Fruit fly (Drosophila melanogaster) whole organism, wandering third instar larva: ENCODE results near the gene ato.

Source experiments
- CG32264 ChIP-seq: fragments of 200-800 bp; sonication (Bioruptor generic); optimal IDR thresholded peaks from 2 replicates; lab custom pipeline; 2016; ENCODE audit warnings: missing biosample characterization, missing genetic modification characterization
- CG9705 ChIP-seq: fragments of 200-800 bp; sonication (Bioruptor generic); optimal IDR thresholded peaks from 2 replicates; lab custom pipeline; 2018; ENCODE audit warnings: missing biosample characterization, mild to moderate bottlenecking, missing genetic modification characterization
- Dif ChIP-seq: fragments of 200-275, 200-300 bp; sonication (Bioruptor generic); optimal IDR thresholded peaks from 2 replicates; lab custom pipeline; 2018; ENCODE audit warnings: missing biosample characterization, missing genetic modification characterization; ENCODE audit not compliant: partially characterized antibody
- GATAd ChIP-seq: sonication (Bioruptor generic); optimal IDR thresholded peaks from 2 replicates; lab custom pipeline; 2016; ENCODE audit warnings: missing biosample characterization, missing genetic modification characterization
- HLH106 ChIP-seq: fragments of 200-800 bp; optimal IDR thresholded peaks from 3 replicates; lab custom pipeline; 2019; ENCODE audit warnings: missing biosample characterization, mild to moderate bottlenecking, missing genetic modification characterization, moderate library complexity
- Hnf4 ChIP-seq: fragments of 200-800 bp; sonication (Bioruptor generic); optimal IDR thresholded peaks from 2 replicates; lab custom pipeline; 2016; ENCODE audit warnings: missing biosample characterization, mild to moderate bottlenecking, missing genetic modification characterization
- Hr78 ChIP-seq: fragments of >200 bp; optimal IDR thresholded peaks from 2 replicates; lab custom pipeline; 2017; ENCODE audit warnings: missing biosample characterization, missing genetic modification characterization
- Hr83 ChIP-seq: fragments of 200-300 bp; sonication (Bioruptor generic); optimal IDR thresholded peaks from 2 replicates; lab custom pipeline; 2016; ENCODE audit warnings: missing biosample characterization, mild to moderate bottlenecking, missing genetic modification characterization, moderate library complexity; ENCODE audit not compliant: poor library complexity, severe bottlenecking
- Jra ChIP-seq: sonication (Bioruptor generic); optimal IDR thresholded peaks from 2 replicates; lab custom pipeline; 2016; ENCODE audit warnings: missing biosample characterization, missing genetic modification characterization
- Myc ChIP-seq: fragments of >200 bp; optimal IDR thresholded peaks from 2 replicates; lab custom pipeline; 2017
- N ChIP-seq: fragments of >200 bp; optimal IDR thresholded peaks from 2 replicates; lab custom pipeline; 2018; ENCODE audit warnings: missing biosample characterization, missing external identifiers, missing genetic modification characterization
- OdsH ChIP-seq: fragments of 200-800 bp; sonication (Bioruptor generic); optimal IDR thresholded peaks from 2 replicates; lab custom pipeline; 2016; ENCODE audit warnings: missing biosample characterization, mild to moderate bottlenecking, missing genetic modification characterization
- Rel ChIP-seq, 2 experiments: fragments of 200-800 bp; sonication (Bioruptor generic) in 1 of 2; optimal IDR thresholded peaks; 2 replicates in 1 of 2; 3 replicates in 1 of 2; lab custom pipeline; 2016 to 2019; ENCODE audit warnings: mild to moderate bottlenecking in 2 of 2, missing biosample characterization in 2 of 2, missing genetic modification characterization in 2 of 2, moderate library complexity in 1 of 2
- Sp1 ChIP-seq: fragments of 200-800 bp; sonication (Bioruptor generic); optimal IDR thresholded peaks from 3 replicates; lab custom pipeline; 2019; ENCODE audit warnings: missing biosample characterization, mild to moderate bottlenecking, missing genetic modification characterization, moderate library complexity
- Vsx2 ChIP-seq: fragments of 200-300, 225-300 bp; sonication (Bioruptor generic); optimal IDR thresholded peaks from 2 replicates; lab custom pipeline; 2018; ENCODE audit warnings: missing biosample characterization, missing genetic modification characterization; ENCODE audit not compliant: partially characterized antibody
- br ChIP-seq: fragments of 200-800 bp; sonication (Bioruptor generic); optimal IDR thresholded peaks from 2 replicates; lab custom pipeline; 2016; ENCODE audit warnings: missing biosample characterization, missing genetic modification characterization
- dmrt93B ChIP-seq: fragments of 200-800 bp; sonication (Bioruptor generic); optimal IDR thresholded peaks from 2 replicates; lab custom pipeline; 2018; ENCODE audit warnings: missing biosample characterization, mild to moderate bottlenecking, missing genetic modification characterization
- dsf ChIP-seq: sonication (Bioruptor generic); optimal IDR thresholded peaks from 2 replicates; lab custom pipeline; 2016; ENCODE audit warnings: missing biosample characterization, missing genetic modification characterization, borderline replicate concordance
- ey ChIP-seq: fragments of 200-800 bp; sonication (Bioruptor generic); optimal IDR thresholded peaks from 2 replicates; lab custom pipeline; 2016; ENCODE audit warnings: missing biosample characterization, missing genetic modification characterization
- foxo ChIP-seq, 2 experiments: fragments of 200-800 bp; sonication (Bioruptor generic); optimal IDR thresholded peaks; 2 replicates in 1 of 2; 3 replicates in 1 of 2; lab custom pipeline; 2016 to 2017; ENCODE audit warnings: missing biosample characterization in 2 of 2, missing genetic modification characterization in 2 of 2
- fru ChIP-seq: fragments of 200-800 bp; sonication (Bioruptor generic); optimal IDR thresholded peaks from 3 replicates; lab custom pipeline; 2016; ENCODE audit warnings: missing biosample characterization, mild to moderate bottlenecking, missing genetic modification characterization
- h ChIP-seq: fragments of 200-800 bp; sonication (Bioruptor generic); optimal IDR thresholded peaks from 3 replicates; lab custom pipeline; 2016; ENCODE audit warnings: missing biosample characterization, mild to moderate bottlenecking, missing genetic modification characterization
- pan ChIP-seq: fragments of >200 bp; optimal IDR thresholded peaks from 2 replicates; lab custom pipeline; 2017
- psq ChIP-seq: fragments of 200-800 bp; sonication (Bioruptor generic); optimal IDR thresholded peaks from 3 replicates; lab custom pipeline; 2017; ENCODE audit warnings: missing biosample characterization, mild to moderate bottlenecking, missing genetic modification characterization, moderate library complexity
- rgr ChIP-seq: fragments of 200-800 bp; sonication (Bioruptor generic); optimal IDR thresholded peaks from 3 replicates; lab custom pipeline; 2016; ENCODE audit warnings: missing biosample characterization, mild to moderate bottlenecking, missing genetic modification characterization
- sv ChIP-seq: fragments of 200-800 bp; sonication (Bioruptor generic); optimal IDR thresholded peaks from 3 replicates; lab custom pipeline; 2016; ENCODE audit warnings: missing biosample characterization, missing genetic modification characterization
- tai ChIP-seq: sonication (Bioruptor generic); optimal IDR thresholded peaks from 2 replicates; lab custom pipeline; 2016; ENCODE audit warnings: missing biosample characterization, missing genetic modification characterization
- usp ChIP-seq: fragments of >200 bp; optimal IDR thresholded peaks from 2 replicates; lab custom pipeline; 2017; ENCODE audit warnings: missing biosample characterization, missing genetic modification characterization
- woc ChIP-seq: sonication (Bioruptor generic); optimal IDR thresholded peaks from 2 replicates; lab custom pipeline; 2016; ENCODE audit warnings: missing biosample characterization, mild to moderate bottlenecking, missing genetic modification characterization

Gene ato

dm6 chr3R:8264302-8265080 lies 13.4 kb upstream of the ato start, which contains the start of the genes RPA1 and Mcm2 (continued):
- TF ChIP-seq dsf (GFP tag; lab: Kevin White, UChicago) (peak; percentile 39), pan (lab: Kevin White, UChicago) (no peak), N (GFP tag; lab: Kevin White, UChicago) (no peak), GATAd (GFP tag; lab: Kevin White, UChicago) (peak; percentile 8), dmrt93B (GFP tag; lab: Kevin White, UChicago) (peak; percentile 83), sv (GFP tag; lab: Kevin White, UChicago) (peak; percentile 55), ey (GFP tag; lab: Kevin White, UChicago) (peak; percentile 69), foxo (GFP tag; optimal IDR thresholded peaks at IDR 0.05; lab: Kevin White, UChicago) (peak in 1 of 2 experiments; percentile 89), Jra (no peak), Myc (lab: Kevin White, UChicago) (no peak), rgr (peak; percentile 74)

- TF ChIP-seq N (GFP tag; lab: Kevin White, UChicago) (no peak), Dif (GFP tag; lab: Kevin White, UChicago) (peak; percentile 13), Myc (lab: Kevin White, UChicago) (peak; percentile 55)
These were observed 8.1 kb upstream of the ato start, which contains the start of gene CG9630 for dm6 chr3R:8269740-8270139. Gene CG9630, minus strand, starts transcription at chr3R:8269896.

- TF ChIP-seq h = peak; percentile 79
- no peak for TF ChIP-seq Hr83
- TF ChIP-seq tai (GFP tag; lab: Kevin White, UChicago) = no peak
- peak; percentile 62 for TF ChIP-seq HLH106 (tag; lab: Kevin White, UChicago)
- TF ChIP-seq fru = peak; percentile 70
- TF ChIP-seq Rel (GFP tag; optimal IDR thresholded peaks at IDR 0.05; lab: Kevin White, UChicago) = no peak
- TF ChIP-seq Rel (tag; optimal IDR thresholded peaks at IDR 0.05; lab: Kevin White, UChicago) = peak; percentile 23
- TF ChIP-seq Hnf4 (GFP tag; lab: Kevin White, UChicago) = no peak
- peak; percentile 10 for TF ChIP-seq Sp1 (GFP tag; lab: Kevin White, UChicago)
- no peak for TF ChIP-seq CG9705 (GFP tag; lab: Kevin White, UChicago)
- peak in 1 of 2 experiments; percentile 69 for TF ChIP-seq foxo (GFP tag; optimal IDR thresholded peaks at IDR 0.05; lab: Kevin White, UChicago)
- no peak for TF ChIP-seq sv (GFP tag; lab: Kevin White, UChicago)
- TF ChIP-seq Myc (lab: Kevin White, UChicago) = no peak
- peak; percentile 56 for TF ChIP-seq psq (GFP tag; lab: Kevin White, UChicago)
- TF ChIP-seq rgr = peak; percentile 63
- no peak for TF ChIP-seq Dif (GFP tag; lab: Kevin White, UChicago)
- peak; percentile 65 for TF ChIP-seq ey (GFP tag; lab: Kevin White, UChicago)
- peak; percentile 60 for TF ChIP-seq OdsH
- peak; percentile 71 for TF ChIP-seq br (GFP tag; lab: Kevin White, UChicago)
- TF ChIP-seq CG32264 (GFP tag; lab: Kevin White, UChicago) = no peak
These were observed 5.2 kb upstream of the ato start for dm6 chr3R:8272573-8273165.

DNA sequence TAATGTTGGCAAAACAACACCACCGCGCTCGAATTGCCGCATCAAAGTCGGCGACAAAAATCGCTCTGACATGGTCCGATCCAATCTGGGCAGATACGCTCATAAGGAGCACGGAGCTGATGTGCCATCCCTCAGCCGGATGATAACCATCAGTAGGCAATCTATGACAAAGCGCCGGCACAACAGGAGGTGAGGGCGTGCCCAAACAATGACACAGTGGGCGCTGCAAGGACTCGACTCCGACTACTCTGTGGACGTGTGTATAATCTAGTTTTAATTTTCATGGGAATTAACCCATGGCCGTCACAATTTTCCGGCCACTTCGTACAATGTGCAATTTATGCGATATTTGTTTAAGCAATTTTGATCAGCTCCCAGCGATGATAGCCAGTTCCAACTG lies 2.8 kb upstream of the ato start:
- TF ChIP-seq Hr83 (no peak), Myc (lab: Kevin White, UChicago) (no peak), dsf (GFP tag; lab: Kevin White, UChicago) (no peak), Dif (GFP tag; lab: Kevin White, UChicago) (no peak), woc (GFP tag; lab: Kevin White, UChicago) (no peak), N (GFP tag; lab: Kevin White, UChicago) (no peak), Sp1 (GFP tag; lab: Kevin White, UChicago) (no peak), pan (lab: Kevin White, UChicago) (no peak), rgr (no peak), HLH106 (tag; lab: Kevin White, UChicago) (no peak), CG9705 (GFP tag; lab: Kevin White, UChicago) (no peak), Hr78 (GFP tag; lab: Kevin White, UChicago) (no peak), psq (GFP tag; lab: Kevin White, UChicago) (no peak), Hnf4 (GFP tag; lab: Kevin White, UChicago) (no peak), foxo (GFP tag; optimal IDR thresholded peaks at IDR 0.05; lab: Kevin White, UChicago) (no peak), Vsx2 (GFP tag; lab: Kevin White, UChicago) (no peak), usp (no peak)
- TF ChIP-seq, all 38 proteins: peak for 0
